Worm (Caenorhabditis elegans) whole organism, early embryonic: Measurements from ENCODE around the gene C17B7.3.
"Not testable (repeated sequence)": the region's sequence is repeated elsewhere in the genome, so short reads cannot be mapped to it uniquely, and the experiment has no call there.

ENCODE experiments used
- B0310.2 ChIP-seq: sonication (generic microtip); optimal IDR thresholded peaks from 2 replicates; lab custom pipeline; 2016; ENCODE audit warnings: mild to moderate bottlenecking, missing genetic modification characterization, missing compliant biosample characterization
- F13C5.2 ChIP-seq: sonication (generic microtip); optimal IDR thresholded peaks from 2 replicates; lab custom pipeline; 2017; ENCODE audit warnings: mild to moderate bottlenecking, missing genetic modification characterization, inconsistent platforms, missing compliant biosample characterization
- aly-1 ChIP-seq: sonication (generic microtip); optimal IDR thresholded peaks from 2 replicates; lab custom pipeline; 2016; ENCODE audit warnings: missing genetic modification characterization, missing compliant biosample characterization
- ama-1 ChIP-seq: fragments of 150-350 bp; optimal IDR thresholded peaks from 2 replicates; lab custom pipeline; 2014
- ceh-13 ChIP-seq: fragments of 200-800 bp; sonication (Bioruptor generic); optimal IDR thresholded peaks from 2 replicates; lab custom pipeline; 2018; ENCODE audit warnings: mild to moderate bottlenecking, missing genetic modification characterization, missing compliant biosample characterization
- ceh-36 ChIP-seq: sonication (generic microtip); optimal IDR thresholded peaks from 2 replicates; lab custom pipeline; 2016; ENCODE audit warnings: missing genetic modification characterization, inconsistent platforms, missing compliant biosample characterization
- ets-7 ChIP-seq: sonication (generic microtip); optimal IDR thresholded peaks from 2 replicates; lab custom pipeline; 2016; ENCODE audit warnings: missing genotype, missing genetic modification characterization, missing compliant biosample characterization
- flt-1 ChIP-seq: fragments of 200-800 bp; sonication (Bioruptor generic); IDR thresholded peaks from 2 replicates; pipeline ENCODE4 v1.3.6; 2022; ENCODE audit warnings: missing genetic modification characterization, missing compliant biosample characterization
- hmbx-1 ChIP-seq: sonication (generic microtip); optimal IDR thresholded peaks from 2 replicates; lab custom pipeline; 2016; ENCODE audit warnings: mild to moderate bottlenecking, missing genetic modification characterization, missing compliant biosample characterization
- hmg-4 ChIP-seq: fragments of 200-800 bp; sonication (Bioruptor generic); optimal IDR thresholded peaks from 2 replicates; lab custom pipeline; 2018; ENCODE audit warnings: mild to moderate bottlenecking, missing genetic modification characterization, missing compliant biosample characterization
- hnd-1 ChIP-seq: sonication (generic microtip); optimal IDR thresholded peaks from 2 replicates; lab custom pipeline; 2016; ENCODE audit warnings: missing genetic modification characterization, missing compliant biosample characterization
- pes-1 ChIP-seq: fragments of 200-800 bp; sonication (Bioruptor generic); IDR thresholded peaks from 2 replicates; pipeline ENCODE4 v1.3.6; 2022; ENCODE audit warnings: missing genetic modification reagents, missing genetic modification characterization, missing compliant biosample characterization
- scrt-1 ChIP-seq: fragments of 200-800 bp; sonication (Bioruptor generic); IDR thresholded peaks from 2 replicates; pipeline ENCODE4 v1.3.6; 2022; ENCODE audit warnings: missing genetic modification characterization, missing compliant biosample characterization
- sea-1 ChIP-seq: fragments of 200-800 bp; sonication (Bioruptor generic); conservative IDR thresholded peaks from 2 replicates; pipeline ENCODE4 v1.3.6; 2022; ENCODE audit warnings: missing genetic modification characterization, missing compliant biosample characterization
- tbx-11 ChIP-seq: fragments of 200-800 bp; sonication (Bioruptor generic); IDR thresholded peaks from 2 replicates; pipeline ENCODE4 v1.3.6; 2022; ENCODE audit warnings: missing genetic modification characterization, missing compliant biosample characterization
- tbx-37 ChIP-seq: fragments of 200-800 bp; sonication (Bioruptor generic); conservative IDR thresholded peaks from 2 replicates; pipeline ENCODE4 v1.3.6; 2022; ENCODE audit warnings: missing genetic modification reagents, missing genetic modification characterization, missing compliant biosample characterization
- tra-4 ChIP-seq: sonication (generic microtip); optimal IDR thresholded peaks from 2 replicates; lab custom pipeline; 2017; ENCODE audit warnings: missing genetic modification characterization, missing compliant biosample characterization

C17B7.3 gene

ce11 chrV:3351266-3351665 lies 8.7 kb downstream of the C17B7.3 start, which contains the start of gene str-63:
Gene str-63, plus strand, starts transcription at chrV:3351566.
- TF ChIP-seq hmg-4 (GFP tag; lab: Kevin White, UChicago): no peak
- TF ChIP-seq pes-1 (GFP tag; lab: Robert Waterston, UW): no peak
- no peak for TF ChIP-seq tbx-37 (GFP tag; lab: Robert Waterston, UW)
- no peak for TF ChIP-seq ceh-13 (GFP tag; lab: Kevin White, UChicago)
- TF ChIP-seq hmbx-1 (tag; lab: Kevin White, UChicago): no peak
- no peak for TF ChIP-seq ceh-36 (tag; lab: Kevin White, UChicago)
- no peak for TF ChIP-seq ets-7
- TF ChIP-seq ama-1: no peak
- no peak for TF ChIP-seq flt-1 (GFP tag; lab: Robert Waterston, UW)
- no peak for TF ChIP-seq sea-1 (GFP tag; lab: Robert Waterston, UW)
- no peak for TF ChIP-seq B0310.2 (tag; lab: Kevin White, UChicago)
- no peak for TF ChIP-seq aly-1
- TF ChIP-seq scrt-1 (GFP tag; lab: Robert Waterston, UW): no peak

ce11 chrV:3352925-3353324 lies 10.3 kb downstream of the C17B7.3 start, which contains the start of gene C17B7.12:
Gene C17B7.12, plus strand, starts transcription at chrV:3353225.
- no peak for TF ChIP-seq hmbx-1 (tag; lab: Kevin White, UChicago)
- no peak for TF ChIP-seq F13C5.2
- TF ChIP-seq scrt-1 (GFP tag; lab: Robert Waterston, UW): no peak
- no peak for TF ChIP-seq pes-1 (GFP tag; lab: Robert Waterston, UW)
- no peak for TF ChIP-seq B0310.2 (tag; lab: Kevin White, UChicago)
- no peak for TF ChIP-seq ceh-13 (GFP tag; lab: Kevin White, UChicago)
- TF ChIP-seq tra-4 (tag; lab: Kevin White, UChicago): no peak
- no peak for TF ChIP-seq flt-1 (GFP tag; lab: Robert Waterston, UW)
- TF ChIP-seq ama-1: no peak
- TF ChIP-seq tbx-11 (GFP tag; lab: Robert Waterston, UW): no peak
- no peak for TF ChIP-seq ets-7
- TF ChIP-seq sea-1 (GFP tag; lab: Robert Waterston, UW): no peak
- no peak for TF ChIP-seq hnd-1 (tag; lab: Kevin White, UChicago)
- no peak for TF ChIP-seq aly-1
- TF ChIP-seq ceh-36 (tag; lab: Kevin White, UChicago): no peak
- no peak for TF ChIP-seq hmg-4 (GFP tag; lab: Kevin White, UChicago)

- no peak for TF ChIP-seq ceh-13 (GFP tag; lab: Kevin White, UChicago)
- TF ChIP-seq F13C5.2: no peak
- no peak for TF ChIP-seq scrt-1 (GFP tag; lab: Robert Waterston, UW)
- no peak for TF ChIP-seq ceh-36 (tag; lab: Kevin White, UChicago)
Observed at ce11 chrV:3355544-3355943, 12.9 kb downstream of the C17B7.3 start.

DNA sequence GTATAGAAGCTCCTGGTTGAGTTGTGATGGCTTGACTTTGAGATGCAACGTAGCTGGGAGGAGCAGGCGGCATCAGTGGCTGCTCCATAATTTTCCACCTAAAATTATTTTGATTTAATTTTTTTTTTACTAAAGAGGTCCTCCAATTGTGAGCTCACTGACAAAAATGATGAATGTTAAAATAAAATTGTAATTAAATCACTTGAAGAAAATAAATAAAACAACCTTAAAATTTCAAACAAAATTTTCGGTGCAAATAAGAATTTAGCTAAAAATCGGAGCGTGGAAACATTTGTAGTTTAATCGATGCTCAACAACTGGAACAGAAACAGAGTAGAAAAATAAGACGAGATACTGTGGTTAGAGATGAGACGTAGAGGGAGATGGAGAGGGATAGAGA lies 14.5 kb downstream of the C17B7.3 start, which contains the start of gene scrm-3:
scrm-3 (minus strand) TSS at position 101 of the 400 bp plus-strand sequence.
- TF ChIP-seq hmg-4 (GFP tag; lab: Kevin White, UChicago): no peak
- TF ChIP-seq tra-4 (tag; lab: Kevin White, UChicago): no peak

- no peak for TF ChIP-seq pes-1 (GFP tag; lab: Robert Waterston, UW)
Observed at ce11 chrV:3358267-3358666, 15.7 kb downstream of the C17B7.3 start, which contains the start of gene C04E12.5. Gene C04E12.5, plus strand, starts transcription at chrV:3358567.

- TF ChIP-seq F13C5.2 (no peak), ama-1 (no peak), B0310.2 (tag; lab: Kevin White, UChicago) (no peak), sea-1 (GFP tag; lab: Robert Waterston, UW) (no peak), hmbx-1 (tag; lab: Kevin White, UChicago) (no peak), tbx-37 (GFP tag; lab: Robert Waterston, UW) (no peak), ceh-36 (tag; lab: Kevin White, UChicago) (no peak), tra-4 (tag; lab: Kevin White, UChicago) (no peak), hmg-4 (GFP tag; lab: Kevin White, UChicago) (no peak), hnd-1 (tag; lab: Kevin White, UChicago) (no peak), tbx-11 (GFP tag; lab: Robert Waterston, UW) (no peak), pes-1 (GFP tag; lab: Robert Waterston, UW) (no peak), aly-1 (no peak), ceh-13 (GFP tag; lab: Kevin White, UChicago) (no peak), scrt-1 (GFP tag; lab: Robert Waterston, UW) (no peak), ets-7 (no peak), flt-1 (GFP tag; lab: Robert Waterston, UW) (no peak)
Observed at ce11 chrV:3361633-3362032, 19.0 kb downstream of the C17B7.3 start.

ce11 chrV:3362475-3362874 lies 19.9 kb downstream of the C17B7.3 start, which contains the start of gene C04E12.4:
Gene C04E12.4, plus strand, starts transcription at chrV:3362775.
- TF ChIP-seq hnd-1 (tag; lab: Kevin White, UChicago): no peak
- TF ChIP-seq tbx-37 (GFP tag; lab: Robert Waterston, UW): no peak
- no peak for TF ChIP-seq hmg-4 (GFP tag; lab: Kevin White, UChicago)

DNA sequence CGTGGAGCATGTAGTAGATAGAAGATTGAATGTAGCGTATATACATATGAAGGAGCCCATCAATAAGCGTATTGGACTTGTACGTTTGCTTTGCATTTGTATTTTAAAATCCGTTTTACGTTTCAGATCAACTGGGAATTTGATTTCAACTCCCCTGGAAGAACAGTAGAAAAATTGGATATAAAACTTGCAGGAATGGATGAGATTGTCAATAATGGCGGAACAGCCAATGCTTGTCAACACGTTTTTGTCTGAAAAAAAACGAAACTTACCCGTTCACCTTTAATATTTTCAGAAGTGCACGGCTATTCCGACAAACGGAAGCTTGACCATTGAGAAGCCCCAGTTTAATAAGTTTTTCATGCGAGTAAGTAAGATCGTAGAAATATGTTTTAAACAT lies 25.2 kb downstream of the C17B7.3 start, which contains the start of gene C04E12.2:
C04E12.2 (plus strand) TSS at position 301 of the 400 bp plus-strand sequence.
- TF ChIP-seq ets-7; sea-1 (GFP tag; lab: Robert Waterston, UW); pes-1 (GFP tag; lab: Robert Waterston, UW): not testable (repeated sequence)
